Worm (Caenorhabditis elegans) whole organism, late embryonic: ENCODE measurements around the gene H41C03.1.
"Not testable (repeated sequence)": the region's sequence is repeated elsewhere in the genome, so short reads cannot be mapped to it uniquely, and the experiment has no call there.

Experiments used
- K02D7.2 ChIP-seq: sonication (generic microtip); optimal IDR thresholded peaks from 2 replicates; lab custom pipeline; 2017; ENCODE audit warnings: mild to moderate bottlenecking, missing genetic modification characterization, missing compliant biosample characterization
- K09A11.1 ChIP-seq: sonication (generic microtip); optimal IDR thresholded peaks from 2 replicates; lab custom pipeline; 2017; ENCODE audit warnings: antibody characterized with exemption, mild to moderate bottlenecking, missing genetic modification characterization, missing compliant biosample characterization; ENCODE audit not compliant: insufficient read depth
- T23F11.4 ChIP-seq: fragments of 200-800 bp; sonication (Bioruptor generic); optimal IDR thresholded peaks from 2 replicates; lab custom pipeline; 2018; ENCODE audit warnings: mild to moderate bottlenecking, missing genetic modification characterization, missing compliant biosample characterization
- Y22D7AL.16 ChIP-seq: sonication (generic microtip); optimal IDR thresholded peaks from 2 replicates; lab custom pipeline; 2016; ENCODE audit warnings: missing genetic modification characterization, missing compliant biosample characterization
- ceh-14 ChIP-seq: sonication (generic microtip); optimal IDR thresholded peaks from 2 replicates; lab custom pipeline; 2016; ENCODE audit warnings: missing genotype, missing genetic modification characterization, missing compliant biosample characterization
- ceh-18 ChIP-seq: sonication (generic microtip); optimal IDR thresholded peaks from 2 replicates; lab custom pipeline; 2016; ENCODE audit warnings: missing genetic modification characterization, missing compliant biosample characterization
- ceh-19 ChIP-seq: fragments of 200-800 bp; sonication (Bioruptor generic); optimal IDR thresholded peaks from 2 replicates; lab custom pipeline; 2018; ENCODE audit warnings: mild to moderate bottlenecking, missing genetic modification characterization, missing compliant biosample characterization
- ceh-22 ChIP-seq: sonication (generic microtip); optimal IDR thresholded peaks from 2 replicates; lab custom pipeline; 2017; ENCODE audit warnings: missing biosample characterization, missing genetic modification characterization
- ceh-24 ChIP-seq: sonication (generic microtip); optimal IDR thresholded peaks from 2 replicates; lab custom pipeline; 2016; ENCODE audit warnings: mild to moderate bottlenecking, missing genetic modification characterization, missing compliant biosample characterization
- ceh-30 ChIP-seq: fragments of 150-350 bp; optimal IDR thresholded peaks from 2 replicates; lab custom pipeline; 2014; ENCODE audit warnings: missing biosample characterization, missing genetic modification characterization
- ceh-31 ChIP-seq: sonication (generic microtip); optimal IDR thresholded peaks from 2 replicates; lab custom pipeline; 2016; ENCODE audit warnings: missing genetic modification characterization, missing compliant biosample characterization
- ceh-34 ChIP-seq: sonication (generic microtip); optimal IDR thresholded peaks from 2 replicates; lab custom pipeline; 2016; ENCODE audit warnings: mild to moderate bottlenecking, missing genetic modification characterization, missing compliant biosample characterization
- ceh-48 ChIP-seq: sonication (generic microtip); optimal IDR thresholded peaks from 2 replicates; lab custom pipeline; 2016; ENCODE audit warnings: missing genetic modification characterization, inconsistent platforms, missing compliant biosample characterization
- eyg-1 ChIP-seq: sonication (generic microtip); optimal IDR thresholded peaks from 2 replicates; lab custom pipeline; 2016; ENCODE audit warnings: missing genotype, missing genetic modification characterization, missing compliant biosample characterization
- fax-1 ChIP-seq: sonication (generic microtip); optimal IDR thresholded peaks from 2 replicates; lab custom pipeline; 2016; ENCODE audit warnings: missing genotype, missing genetic modification characterization, missing compliant biosample characterization
- fkh-10 ChIP-seq: fragments of 150-350 bp; optimal IDR thresholded peaks from 2 replicates; lab custom pipeline; 2014; ENCODE audit warnings: missing biosample characterization, missing genetic modification reagents, missing genetic modification characterization
- fkh-6 ChIP-seq: sonication (generic microtip); optimal IDR thresholded peaks from 2 replicates; lab custom pipeline; 2016; ENCODE audit warnings: missing genetic modification characterization, missing compliant biosample characterization
- gmeb-2 ChIP-seq: sonication (generic microtip); optimal IDR thresholded peaks from 2 replicates; lab custom pipeline; 2016; ENCODE audit warnings: missing genetic modification characterization, inconsistent platforms, missing compliant biosample characterization
- hlh-30 ChIP-seq: sonication (generic microtip); optimal IDR thresholded peaks from 2 replicates; lab custom pipeline; 2017; ENCODE audit warnings: antibody characterized with exemption, missing genetic modification characterization, missing compliant biosample characterization; ENCODE audit not compliant: insufficient read depth
- hlh-6 ChIP-seq: sonication (generic microtip); optimal IDR thresholded peaks from 2 replicates; lab custom pipeline; 2016; ENCODE audit warnings: missing genotype, missing genetic modification characterization, missing compliant biosample characterization
- hlh-8 ChIP-seq: sonication (generic microtip); optimal IDR thresholded peaks from 2 replicates; lab custom pipeline; 2016; ENCODE audit warnings: missing genotype, missing genetic modification characterization, missing compliant biosample characterization
- lim-6 ChIP-seq: sonication (generic microtip); optimal IDR thresholded peaks from 2 replicates; lab custom pipeline; 2016; ENCODE audit warnings: missing genetic modification characterization, missing compliant biosample characterization
- lin-11 ChIP-seq: fragments of 200-800 bp; sonication (Bioruptor generic); optimal IDR thresholded peaks from 2 replicates; lab custom pipeline; 2018; ENCODE audit warnings: mild to moderate bottlenecking, missing genetic modification characterization, missing compliant biosample characterization
- madf-2 ChIP-seq: sonication (generic microtip); optimal IDR thresholded peaks from 2 replicates; lab custom pipeline; 2017; ENCODE audit warnings: missing genetic modification characterization, missing compliant biosample characterization
- npax-4 ChIP-seq: sonication (generic microtip); optimal IDR thresholded peaks from 2 replicates; lab custom pipeline; 2016; ENCODE audit warnings: missing genetic modification characterization, missing compliant biosample characterization
- pha-2 ChIP-seq: sonication (generic microtip); optimal IDR thresholded peaks from 2 replicates; lab custom pipeline; 2017; ENCODE audit warnings: mild to moderate bottlenecking, missing genetic modification characterization, missing compliant biosample characterization
- pqm-1 ChIP-seq: sonication (generic microtip); optimal IDR thresholded peaks from 2 replicates; lab custom pipeline; 2016; ENCODE audit warnings: missing genetic modification characterization, missing compliant biosample characterization
- pros-1 ChIP-seq: fragments of 150-350 bp; optimal IDR thresholded peaks from 2 replicates; lab custom pipeline; 2014; ENCODE audit warnings: missing biosample characterization, missing genetic modification reagents, missing genetic modification characterization
- sdc-2 ChIP-seq: sonication (generic microtip); optimal IDR thresholded peaks from 2 replicates; lab custom pipeline; 2016; ENCODE audit warnings: missing genotype, missing genetic modification characterization, missing compliant biosample characterization
- syd-9 ChIP-seq: sonication (generic microtip); optimal IDR thresholded peaks from 2 replicates; lab custom pipeline; 2016; ENCODE audit warnings: mild to moderate bottlenecking, missing genetic modification characterization, moderate library complexity, missing compliant biosample characterization
- unc-3 ChIP-seq, 2 experiments: fragments of 200-800 bp in 1 of 2; sonication (Bioruptor generic) in 1 of 2; sonication (generic microtip) in 1 of 2; conservative IDR thresholded peaks in 1 of 2; optimal IDR thresholded peaks in 1 of 2; 2 replicates each; pipeline versions ENCODE4 v1.3.6 to Lab custom; 2016 to 2022; ENCODE audit warnings: missing compliant biosample characterization in 2 of 2, missing genetic modification characterization in 2 of 2, missing genetic modification reagents in 1 of 2
- unc-42 ChIP-seq: sonication (generic microtip); optimal IDR thresholded peaks from 2 replicates; lab custom pipeline; 2016; ENCODE audit warnings: missing genotype, missing genetic modification characterization, missing compliant biosample characterization

Gene H41C03.1

DNA sequence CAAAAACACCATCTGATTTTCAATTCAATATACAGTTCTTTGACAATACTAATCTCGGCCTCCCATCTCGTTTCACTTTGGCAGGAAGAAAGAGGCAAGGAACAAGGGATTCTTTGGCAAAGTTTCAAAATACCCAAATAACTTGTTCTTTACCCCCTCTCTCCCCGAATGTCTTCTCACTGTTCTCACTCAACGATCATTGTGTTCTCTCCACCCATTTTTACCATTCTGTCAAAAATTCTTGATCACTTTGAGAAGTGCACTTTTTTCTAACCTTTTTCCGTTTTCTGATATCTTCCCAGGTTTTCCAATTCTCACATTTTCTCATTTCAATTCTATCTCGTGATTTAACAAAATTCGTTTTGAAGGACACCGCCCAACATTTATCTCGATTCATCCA lies at the start of gene H41C03.1:
TSS of gene H41C03.1 (plus strand) at position 301 of the 400 bp plus-strand sequence.
- TF ChIP-seq lin-11 (tag; lab: Kevin White, UChicago) (no peak), npax-4 (no peak), fkh-10 (no peak), ceh-18 (tag; lab: Kevin White, UChicago) (no peak), unc-3 (GFP tag; conservative IDR thresholded peaks at IDR 0.05; lab: Robert Waterston, UW) (no peak), unc-3 (tag; optimal IDR thresholded peaks at IDR 0.05; lab: Kevin White, UChicago) (no peak), ceh-22 (tag; lab: Kevin White, UChicago) (no peak)

DNA sequence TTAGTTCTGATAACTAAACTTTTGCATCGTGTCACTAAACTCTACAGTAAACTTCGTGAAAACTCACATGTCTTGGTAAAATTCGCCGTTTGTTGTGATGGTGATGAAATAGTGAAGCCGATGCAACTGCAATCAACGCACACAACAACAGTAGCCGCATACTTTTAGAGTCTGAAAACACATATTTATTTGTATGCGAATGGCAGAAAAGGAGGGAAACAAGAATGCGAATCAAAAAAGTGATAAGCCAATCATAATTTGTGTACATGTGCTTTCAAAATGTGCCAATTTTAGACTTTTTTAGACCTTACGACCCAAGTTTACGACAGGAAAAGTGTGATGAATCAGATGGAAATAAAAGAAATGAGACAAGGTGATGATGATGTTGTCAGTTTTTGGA lies 48.9 kb upstream of the H41C03.1 start, which contains the start of gene K05F1.10:
TSS of gene K05F1.10 (minus strand) at position 171 of the 400 bp plus-strand sequence.
- TF ChIP-seq madf-2 (tag; lab: Kevin White, UChicago) = no peak
- TF ChIP-seq hlh-30 (tag; lab: Kevin White, UChicago) = no peak
- TF ChIP-seq, all 69 proteins: peak for 0

- no peak for TF ChIP-seq pha-2
- TF ChIP-seq ceh-48 (tag; lab: Kevin White, UChicago) = no peak
- TF ChIP-seq pqm-1 (tag; lab: Kevin White, UChicago) = no peak
- no peak for TF ChIP-seq ceh-24 (tag; lab: Kevin White, UChicago)
- no peak for TF ChIP-seq madf-2 (tag; lab: Kevin White, UChicago)
- no peak for TF ChIP-seq sdc-2
- no peak for TF ChIP-seq ceh-30 (tag; lab: Kevin White, UChicago)
- TF ChIP-seq eyg-1 = no peak
- TF ChIP-seq ceh-31 (tag; lab: Kevin White, UChicago) = no peak
- TF ChIP-seq Y22D7AL.16 = no peak
- TF ChIP-seq, all 69 proteins: peak for 0
Measured at ce11 chrII:5806563-5806962, 47.7 kb upstream of the H41C03.1 start.

DNA sequence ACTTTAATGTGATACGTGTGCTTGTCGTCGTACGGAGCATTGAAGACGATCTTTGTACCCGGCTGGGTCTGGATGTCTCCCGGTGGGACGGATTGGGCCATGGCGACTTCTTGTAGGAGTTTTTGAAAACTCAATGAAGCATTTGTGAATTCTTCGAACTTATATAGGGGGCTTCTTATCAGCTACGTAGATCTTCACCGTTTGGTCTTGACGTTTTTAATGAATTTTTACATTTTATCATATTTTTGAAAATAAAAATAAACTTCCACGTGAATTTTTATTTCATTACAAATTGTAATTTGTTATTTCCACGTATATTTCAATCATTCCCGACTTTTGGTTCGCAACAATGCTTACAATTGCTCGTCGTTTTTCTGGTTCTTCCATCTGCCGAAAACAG lies 44.0 kb upstream of the H41C03.1 start, which contains the start of the genes msp-64 and ZK1248.5:
TSS of gene msp-64 (minus strand) at position 101 of the 400 bp plus-strand sequence.
TSS of gene ZK1248.5 (plus strand) at position 285 of the 400 bp plus-strand sequence.
- TF ChIP-seq pros-1 (tag; lab: Kevin White, UChicago) = no peak
- no peak for TF ChIP-seq Y22D7AL.16
- TF ChIP-seq ceh-34 = no peak
- no peak for TF ChIP-seq fkh-6 (tag; lab: Kevin White, UChicago)
- TF ChIP-seq fax-1 (tag; lab: Kevin White, UChicago) = no peak
- TF ChIP-seq eyg-1 = no peak
- TF ChIP-seq K02D7.2 (tag; lab: Kevin White, UChicago) = no peak
- no peak for TF ChIP-seq unc-42 (tag; lab: Kevin White, UChicago)
- TF ChIP-seq ceh-31 (tag; lab: Kevin White, UChicago) = no peak
- TF ChIP-seq T23F11.4 (GFP tag; lab: Kevin White, UChicago) = no peak
- no peak for TF ChIP-seq unc-3 (GFP tag; conservative IDR thresholded peaks at IDR 0.05; lab: Robert Waterston, UW)
- TF ChIP-seq unc-3 (tag; optimal IDR thresholded peaks at IDR 0.05; lab: Kevin White, UChicago) = no peak
- no peak for TF ChIP-seq ceh-24 (tag; lab: Kevin White, UChicago)
- no peak for TF ChIP-seq ceh-14
- no peak for TF ChIP-seq npax-4

ce11 chrII:5815382-5815781 lies 38.8 kb upstream of the H41C03.1 start, which contains the start of gene wago-5:
TSS of gene wago-5 (minus strand) at chrII:5815482.
- TF ChIP-seq syd-9; hlh-6 (tag; lab: Kevin White, UChicago); pha-2: not testable (repeated sequence)

DNA sequence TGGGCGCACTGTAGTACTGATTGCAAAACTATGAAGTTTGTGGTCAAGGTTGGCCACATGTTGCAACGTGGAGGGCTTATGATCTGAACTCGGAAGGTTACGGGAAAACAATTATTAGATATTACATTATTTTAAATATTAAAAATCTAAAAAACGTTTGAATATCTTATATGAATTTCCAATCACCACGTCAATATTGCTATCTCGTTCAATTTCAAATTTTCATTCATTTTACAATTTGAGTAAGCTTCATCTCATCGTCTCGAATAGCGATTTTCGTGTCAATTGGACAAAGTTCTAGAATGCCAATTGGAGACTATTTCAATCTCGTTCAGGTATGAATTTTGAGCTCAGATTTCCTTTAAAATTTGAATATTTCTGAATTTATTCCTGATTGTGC lies 37.9 kb upstream of the H41C03.1 start, which contains the start of gene ZK1248.20:
TSS of gene ZK1248.20 (plus strand) at position 301 of the 400 bp plus-strand sequence.
- TF ChIP-seq hlh-8 (tag; lab: Kevin White, UChicago) = no peak
- TF ChIP-seq K09A11.1 = no peak
- no peak for TF ChIP-seq lim-6
- TF ChIP-seq gmeb-2 = no peak
- TF ChIP-seq ceh-19 (GFP tag; lab: Kevin White, UChicago) = no peak
